Worm (Caenorhabditis elegans) whole organism, L3 larva: ENCODE measurements around the gene arrd-23.

Experiments used
- R02D3.7 ChIP-seq: fragments of 150-350 bp; optimal IDR thresholded peaks from 2 replicates; lab custom pipeline; 2014; ENCODE audit warnings: missing biosample characterization, missing genetic modification characterization
- ZK546.5 ChIP-seq: sonication (generic microtip); optimal IDR thresholded peaks from 2 replicates; lab custom pipeline; 2017; ENCODE audit warnings: missing biosample characterization, missing genetic modification characterization
- ama-1 ChIP-seq: fragments of 150-350 bp; optimal IDR thresholded peaks from 2 replicates; lab custom pipeline; 2018
- ceh-28 ChIP-seq: fragments of 150-350 bp; optimal IDR thresholded peaks from 2 replicates; lab custom pipeline; 2014; ENCODE audit warnings: missing biosample characterization, missing genetic modification reagents, missing genetic modification characterization
- ceh-82 ChIP-seq: fragments of 150-350 bp; optimal IDR thresholded peaks from 2 replicates; lab custom pipeline; 2014; ENCODE audit warnings: missing biosample characterization, missing genetic modification characterization
- daf-12 ChIP-seq: fragments of 150-350 bp; optimal IDR thresholded peaks from 2 replicates; lab custom pipeline; 2014; ENCODE audit warnings: missing biosample characterization, missing genetic modification reagents, missing genetic modification characterization
- egl-27 ChIP-seq: sonication (generic microtip); optimal IDR thresholded peaks from 4 replicates; lab custom pipeline; 2017; ENCODE audit warnings: missing biosample characterization, missing genetic modification reagents, missing genetic modification characterization
- egl-5 ChIP-seq: fragments of 150-350 bp; optimal IDR thresholded peaks from 2 replicates; lab custom pipeline; 2017; ENCODE audit warnings: missing biosample characterization, missing genetic modification reagents, missing genetic modification characterization, inconsistent platforms
- elt-2 ChIP-seq: sonication (generic microtip); optimal IDR thresholded peaks from 2 replicates; lab custom pipeline; 2016; ENCODE audit warnings: missing genetic modification reagents, mild to moderate bottlenecking, missing genetic modification characterization, missing compliant biosample characterization
- elt-3 ChIP-seq, 3 experiments: fragments of 150-350 bp in 1 of 3; sonication (generic microtip) in 2 of 3; optimal IDR thresholded peaks; 2 replicates in 2 of 3; 4 replicates in 1 of 3; lab custom pipeline; 2014 to 2017; ENCODE audit warnings: missing biosample characterization in 3 of 3, missing genetic modification characterization in 3 of 3
- eor-1 ChIP-seq, 2 experiments: fragments of 150-350 bp; optimal IDR thresholded peaks; 2 replicates each; lab custom pipeline; 2014 to 2018; ENCODE audit warnings: missing biosample characterization in 2 of 2, missing genetic modification characterization in 2 of 2
- fos-1 ChIP-seq: fragments of 150-350 bp; optimal IDR thresholded peaks from 2 replicates; lab custom pipeline; 2014; ENCODE audit warnings: missing biosample characterization, missing genetic modification characterization
- hmg-11 ChIP-seq: sonication (generic microtip); optimal IDR thresholded peaks from 2 replicates; lab custom pipeline; 2016; ENCODE audit warnings: missing genetic modification characterization, missing compliant biosample characterization
- jun-1 ChIP-seq: fragments of 150-350 bp; optimal IDR thresholded peaks from 2 replicates; lab custom pipeline; 2014; ENCODE audit warnings: missing biosample characterization, missing genetic modification reagents, missing genetic modification characterization
- lin-39 ChIP-seq: fragments of 150-350 bp; optimal IDR thresholded peaks from 2 replicates; lab custom pipeline; 2018; ENCODE audit warnings: missing biosample characterization, missing genetic modification reagents, missing genetic modification characterization
- lsy-12 ChIP-seq: sonication (generic microtip); optimal IDR thresholded peaks from 2 replicates; lab custom pipeline; 2016; ENCODE audit warnings: mild to moderate bottlenecking, missing genetic modification characterization, missing compliant biosample characterization
- mml-1 ChIP-seq: fragments of 150-350 bp; sonication (generic microtip); optimal IDR thresholded peaks from 3 replicates; lab custom pipeline; 2014; ENCODE audit warnings: missing biosample characterization, missing genetic modification characterization
- nfya-1 ChIP-seq: sonication (generic microtip); optimal IDR thresholded peaks from 2 replicates; lab custom pipeline; 2017; ENCODE audit warnings: missing genetic modification characterization, mild to moderate bottlenecking, missing compliant biosample characterization, antibody characterized with exemption, moderate library complexity; ENCODE audit not compliant: insufficient read depth
- nhr-12 ChIP-seq: fragments of 150-350 bp; optimal IDR thresholded peaks from 2 replicates; lab custom pipeline; 2014; ENCODE audit warnings: missing biosample characterization, missing genetic modification characterization
- nhr-23 ChIP-seq: fragments of 150-350 bp; optimal IDR thresholded peaks from 2 replicates; lab custom pipeline; 2014; ENCODE audit warnings: missing biosample characterization, missing genetic modification reagents, missing genetic modification characterization
- nhr-237 ChIP-seq: fragments of 150-350 bp; optimal IDR thresholded peaks from 2 replicates; lab custom pipeline; 2014; ENCODE audit warnings: missing biosample characterization, missing genetic modification characterization
- nhr-25 ChIP-seq: sonication (generic microtip); optimal IDR thresholded peaks from 2 replicates; lab custom pipeline; 2017; ENCODE audit warnings: missing biosample characterization, missing genetic modification characterization
- nhr-28 ChIP-seq: fragments of 150-350 bp; optimal IDR thresholded peaks from 2 replicates; lab custom pipeline; 2014; ENCODE audit warnings: missing biosample characterization, missing genetic modification characterization
- nhr-43 ChIP-seq: sonication (generic microtip); optimal IDR thresholded peaks from 2 replicates; lab custom pipeline; 2016; ENCODE audit warnings: mild to moderate bottlenecking, missing genetic modification characterization, missing compliant biosample characterization; ENCODE audit not compliant: poor library complexity, severe bottlenecking
- nhr-76 ChIP-seq: fragments of 150-350 bp; sonication (generic microtip); optimal IDR thresholded peaks from 5 replicates; lab custom pipeline; 2014; ENCODE audit warnings: missing biosample characterization, missing genetic modification characterization
- nhr-77 ChIP-seq: fragments of 150-350 bp; optimal IDR thresholded peaks from 2 replicates; lab custom pipeline; 2014; ENCODE audit warnings: missing biosample characterization, missing genetic modification characterization
- pha-4 ChIP-seq: fragments of 150-350 bp; optimal IDR thresholded peaks from 2 replicates; lab custom pipeline; 2014; ENCODE audit warnings: missing biosample characterization, missing genetic modification reagents, missing genetic modification characterization
- sea-2 ChIP-seq: fragments of 150-350 bp; sonication (generic microtip); optimal IDR thresholded peaks from 4 replicates; lab custom pipeline; 2014; ENCODE audit warnings: missing biosample characterization, missing genetic modification reagents, missing genetic modification characterization
- skn-1 ChIP-seq: fragments of 150-350 bp; optimal IDR thresholded peaks from 2 replicates; lab custom pipeline; 2014; ENCODE audit warnings: missing biosample characterization, missing genetic modification characterization
- snpc-4 ChIP-seq: fragments of 150-350 bp; optimal IDR thresholded peaks from 2 replicates; lab custom pipeline; 2014; ENCODE audit warnings: missing biosample characterization, missing genetic modification characterization
- tbx-2 ChIP-seq: sonication (generic microtip); optimal IDR thresholded peaks from 2 replicates; lab custom pipeline; 2016; ENCODE audit warnings: mild to moderate bottlenecking, missing genetic modification characterization, missing compliant biosample characterization
- unc-39 ChIP-seq: sonication (generic microtip); optimal IDR thresholded peaks from 4 replicates; lab custom pipeline; 2017; ENCODE audit warnings: missing biosample characterization, missing genetic modification characterization
- unc-62 ChIP-seq: fragments of 150-350 bp; sonication (generic microtip); optimal IDR thresholded peaks from 4 replicates; lab custom pipeline; 2014; ENCODE audit warnings: missing biosample characterization, missing genetic modification reagents, missing genetic modification characterization
- zag-1 ChIP-seq: fragments of 150-350 bp; optimal IDR thresholded peaks from 2 replicates; lab custom pipeline; 2014; ENCODE audit warnings: missing biosample characterization, missing genetic modification characterization

The arrd-23 gene

DNA sequence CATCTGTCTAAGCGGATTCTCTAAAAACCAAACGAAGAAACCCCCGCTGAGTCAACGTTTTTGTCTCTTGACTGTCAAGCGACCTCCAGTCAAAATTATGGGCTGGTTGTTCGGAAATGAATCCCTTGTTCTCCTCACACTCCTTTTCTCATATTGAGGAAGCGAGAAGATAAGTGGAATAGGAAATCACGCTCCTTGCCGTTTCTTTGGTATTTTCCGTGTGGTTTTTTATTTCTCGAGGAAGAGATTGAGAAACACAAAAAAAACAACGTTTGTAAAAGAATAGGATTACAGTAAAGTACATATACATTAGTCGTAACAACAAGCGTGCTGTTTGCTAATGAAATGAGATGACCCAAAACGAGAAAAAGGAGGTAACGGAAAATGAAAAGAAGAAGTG is 8.8 kb upstream of the arrd-23 start, which contains the start of gene tsp-14:
TSS of gene tsp-14 (minus strand) at position 62 of the 400 bp plus-strand sequence.
- TF ChIP-seq sea-2 (GFP tag; lab: Kevin White, UChicago) (no peak), snpc-4 (tag; lab: Kevin White, UChicago) (no peak), fos-1 (tag; lab: Kevin White, UChicago) (no peak), eor-1 (tag; optimal IDR thresholded peaks at IDR 0.05; lab: Kevin White, UChicago) (no peak), egl-27 (no peak), nhr-76 (no peak), ama-1 (lab: Kevin White, UChicago) (no peak), ceh-82 (tag; lab: Kevin White, UChicago) (no peak), zag-1 (tag; lab: Kevin White, UChicago) (no peak)

DNA sequence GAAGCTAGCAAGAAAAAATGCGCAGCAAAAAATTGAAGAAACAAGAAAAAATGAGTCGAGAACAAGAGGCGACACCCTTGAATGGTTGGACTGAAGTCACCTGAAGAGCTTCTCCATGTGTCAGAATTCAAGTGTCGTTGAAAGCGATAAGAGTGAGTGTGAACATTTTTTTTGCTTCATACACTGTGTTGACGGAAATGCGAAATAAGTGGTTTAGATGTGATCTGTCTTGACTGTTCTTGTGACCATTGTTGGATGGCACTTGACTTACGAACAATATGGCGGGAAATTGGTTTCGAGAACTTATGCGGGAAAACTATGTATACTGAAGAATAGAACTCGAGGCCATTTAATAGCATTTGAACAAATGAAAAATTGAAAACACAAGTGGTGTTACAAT is 5.8 kb upstream of the arrd-23 start:
- TF ChIP-seq egl-5 (tag; lab: Kevin White, UChicago) (no peak), skn-1 (no peak)

DNA sequence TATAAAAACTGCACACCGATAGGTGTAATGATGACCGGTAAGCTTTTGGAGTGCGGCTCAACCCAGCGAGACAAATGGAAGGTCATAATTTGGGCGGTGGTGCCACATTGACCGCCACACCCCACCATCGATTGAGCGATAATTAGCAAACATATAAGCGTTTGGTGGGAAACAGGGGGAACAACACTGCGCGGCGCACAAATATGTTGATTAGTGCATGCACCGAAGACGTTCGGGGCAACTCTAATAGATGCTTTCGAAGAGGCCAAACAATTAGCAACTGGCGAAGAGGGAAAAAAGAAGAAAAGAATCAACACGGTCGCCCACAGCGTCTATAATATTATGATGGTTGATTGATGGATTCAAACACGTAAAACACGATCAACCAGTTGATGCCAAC is 4.4 kb upstream of the arrd-23 start:
- TF ChIP-seq ama-1 (lab: Kevin White, UChicago), result no peak
- no peak for TF ChIP-seq R02D3.7 (tag; lab: Kevin White, UChicago)
- TF ChIP-seq nhr-237 (tag; lab: Kevin White, UChicago), result no peak
- TF ChIP-seq ZK546.5 (tag; lab: Kevin White, UChicago), result no peak
- TF ChIP-seq lsy-12, result no peak
- no peak for TF ChIP-seq daf-12 (tag; lab: Kevin White, UChicago)
- no peak for TF ChIP-seq fos-1 (tag; lab: Kevin White, UChicago)
- TF ChIP-seq nfya-1 (tag; lab: Kevin White, UChicago), result no peak
- TF ChIP-seq nhr-12, result no peak
- no peak for TF ChIP-seq nhr-43 (tag; lab: Kevin White, UChicago)
- TF ChIP-seq nhr-76, result no peak
- TF ChIP-seq nhr-25 (tag; lab: Kevin White, UChicago), result no peak
- TF ChIP-seq, all 47 proteins: peak for 0

DNA sequence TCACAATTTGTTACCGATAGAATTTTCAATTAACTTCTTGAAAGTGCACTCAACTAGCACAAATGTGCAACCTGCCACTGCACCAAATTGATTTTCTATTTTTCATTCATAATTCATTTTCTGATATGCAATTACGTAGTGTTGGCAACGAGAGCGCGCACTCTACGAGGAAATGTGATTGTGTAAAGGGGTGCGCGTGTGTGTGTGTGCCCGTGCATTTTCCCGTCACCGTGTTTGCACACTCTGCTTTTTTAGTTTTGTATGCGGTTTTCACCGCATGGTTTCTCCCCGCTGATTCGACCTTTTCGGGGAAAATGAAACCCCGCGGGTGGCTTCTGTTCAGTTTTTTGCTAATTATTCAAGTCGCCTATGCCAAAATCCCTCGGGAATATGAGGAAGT is 4.4 kb downstream of the arrd-23 start, which contains the start of gene T07F12.2:
TSS of gene T07F12.2 (plus strand) at position 87 of the 400 bp plus-strand sequence.
- TF ChIP-seq unc-39 (tag; lab: Kevin White, UChicago) (no peak), hmg-11 (tag; lab: Kevin White, UChicago) (peak; percentile 65), elt-3 (tag; optimal IDR thresholded peaks at IDR 0.05; lab: Kevin White, UChicago) (no peak), nhr-12 (no peak), lin-39 (peak; percentile 39), ama-1 (lab: Kevin White, UChicago) (peak; percentile 20), pha-4 (tag; lab: Kevin White, UChicago) (peak; percentile 41), snpc-4 (tag; lab: Kevin White, UChicago) (no peak), elt-2 (peak; percentile 17), unc-62 (GFP tag; lab: Kevin White, UChicago) (no peak), nhr-28 (tag; lab: Kevin White, UChicago) (no peak), nfya-1 (tag; lab: Kevin White, UChicago) (peak; percentile 44), egl-5 (tag; lab: Kevin White, UChicago) (no peak), tbx-2 (tag; lab: Kevin White, UChicago) (peak; percentile 3), nhr-25 (tag; lab: Kevin White, UChicago) (peak; percentile 53), jun-1 (tag; lab: Kevin White, UChicago) (no peak), nhr-77 (tag; lab: Kevin White, UChicago) (no peak), mml-1 (tag; lab: Kevin White, UChicago) (no peak)
- TF ChIP-seq, all 47 proteins: peak for 8

DNA sequence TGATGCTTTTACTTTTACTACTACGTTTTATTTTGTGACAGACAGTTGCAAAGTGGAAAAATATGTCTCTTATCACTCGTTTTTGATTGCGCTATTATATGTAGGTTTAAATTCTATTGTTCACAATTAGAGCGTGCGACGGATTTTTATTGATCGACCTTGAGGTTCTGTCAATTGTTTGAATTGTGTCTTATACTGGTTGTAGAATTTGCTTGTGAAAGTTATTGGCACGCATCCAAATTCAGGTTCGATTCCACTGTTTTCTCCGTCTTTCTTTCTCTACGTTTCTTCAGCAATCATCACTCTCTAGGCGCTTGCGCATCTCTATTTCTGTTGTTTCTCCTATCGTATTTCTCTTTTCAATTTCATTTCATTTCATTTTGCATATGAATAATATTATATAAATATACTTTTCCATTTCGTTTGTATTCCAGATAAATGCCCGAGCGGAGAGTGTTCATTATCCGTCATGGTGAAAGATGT is 7.9 kb downstream of the arrd-23 start, which contains the start of gene T07F12.1:
TSS of gene T07F12.1 (plus strand) at position 433 of the 483 bp plus-strand sequence.
- no peak for TF ChIP-seq nhr-43 (tag; lab: Kevin White, UChicago)
- no peak for TF ChIP-seq ZK546.5 (tag; lab: Kevin White, UChicago)
- peak; percentile 33 for TF ChIP-seq ceh-28 (tag; lab: Kevin White, UChicago)
- TF ChIP-seq nhr-28 (tag; lab: Kevin White, UChicago), result no peak
- TF ChIP-seq nfya-1 (tag; lab: Kevin White, UChicago), result no peak
- TF ChIP-seq pha-4 (tag; lab: Kevin White, UChicago), result peak; percentile 33
- no peak for TF ChIP-seq skn-1
- TF ChIP-seq ama-1 (lab: Kevin White, UChicago), result no peak
- no peak for TF ChIP-seq daf-12 (tag; lab: Kevin White, UChicago)
- peak; percentile 20 for TF ChIP-seq elt-2
- no peak for TF ChIP-seq mml-1 (tag; lab: Kevin White, UChicago)
- TF ChIP-seq nhr-12, result no peak
- TF ChIP-seq nhr-25 (tag; lab: Kevin White, UChicago), result peak; percentile 41
- TF ChIP-seq nhr-23 (tag; lab: Kevin White, UChicago), result peak; percentile 43
